Fruit fly (Drosophila melanogaster) S2 (cell line): ENCODE data around the gene CG8833.

Experiments used
- CG8478 ChIP-seq: fragments of >200 bp; optimal IDR thresholded peaks from 2 replicates; lab custom pipeline; 2018
- CTCF ChIP-seq, 2 experiments: fragments of >200 bp; optimal IDR thresholded peaks; 2 replicates each; lab custom pipeline; 2018

DNA sequence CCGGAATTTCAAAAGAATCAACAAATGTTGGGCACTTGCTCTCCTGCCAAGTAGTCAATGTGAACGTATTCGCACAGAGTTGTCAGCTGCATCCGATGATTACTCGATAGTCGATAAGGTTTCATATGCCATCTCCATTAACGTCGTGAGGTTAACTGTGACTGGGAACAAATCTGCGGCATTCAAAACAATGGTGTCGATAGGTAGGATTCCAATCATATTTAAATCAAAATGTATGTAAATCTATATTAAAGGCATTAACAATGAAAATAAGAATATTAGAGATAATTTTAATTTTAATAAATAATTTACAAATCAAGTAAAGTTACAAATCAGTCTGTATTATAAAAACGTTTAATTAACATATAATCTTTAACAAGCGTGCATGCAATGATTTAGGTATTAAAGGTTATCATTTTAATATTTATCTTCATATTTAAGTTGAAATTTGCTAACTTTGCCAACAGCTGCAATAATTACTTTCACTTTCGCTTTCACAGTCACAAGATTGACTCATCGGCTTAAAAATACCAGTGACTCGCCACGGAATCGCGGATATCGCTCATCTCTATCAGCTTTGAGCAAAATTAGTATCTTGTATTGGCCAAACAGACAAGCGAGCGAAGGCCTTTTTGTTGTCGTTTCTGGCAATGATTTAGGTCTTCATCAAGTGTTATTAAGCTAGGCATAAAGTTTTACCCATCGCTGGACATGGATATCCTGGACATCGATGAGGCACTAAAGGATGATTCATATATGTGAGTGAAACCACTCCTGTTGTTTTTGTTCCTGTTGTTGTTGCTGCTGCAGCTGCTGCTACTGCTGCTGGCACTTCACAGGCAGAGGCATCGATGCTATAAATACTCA is 36.1 kb upstream of the CG8833 start, which contains the start of the genes Meics, Nxf3 and ssp2:
- no peak for TF ChIP-seq CG8478 (lab: Kevin White, UChicago)
- no peak for TF ChIP-seq CTCF (optimal IDR thresholded peaks at IDR 0.05; lab: Kevin White, UChicago)
